Fruit fly (Drosophila melanogaster) whole organism, pupa: ENCODE measurements around the gene CG1806.

ENCODE experiments used
- CG10348 ChIP-seq: fragments of 200-800 bp; sonication (Bioruptor generic); IDR thresholded peaks from 2 replicates; pipeline ENCODE4 v1.3.6; 2022; ENCODE audit warnings: missing biosample characterization, missing genetic modification characterization
- CG12605 ChIP-seq: fragments of 200-800 bp; sonication (Bioruptor generic); IDR thresholded peaks from 2 replicates; pipeline ENCODE4 v1.3.6; 2022; ENCODE audit warnings: missing biosample characterization, missing genetic modification characterization
- CG13204 ChIP-seq: fragments of 200-800 bp; sonication (Bioruptor generic); optimal IDR thresholded peaks from 2 replicates; lab custom pipeline; 2018; ENCODE audit warnings: missing biosample characterization, mild to moderate bottlenecking, missing genetic modification characterization, moderate library complexity
- CG14655 ChIP-seq: fragments of 200-800 bp; sonication (Bioruptor generic); optimal IDR thresholded peaks from 3 replicates; lab custom pipeline; 2017; ENCODE audit warnings: mild to moderate bottlenecking, missing biosample characterization, missing genetic modification reagents, missing genetic modification characterization
- CG15710 ChIP-seq: fragments of 200-800 bp; sonication (Bioruptor generic); optimal IDR thresholded peaks from 2 replicates; lab custom pipeline; 2018; ENCODE audit warnings: missing biosample characterization, mild to moderate bottlenecking, missing genetic modification characterization, moderate library complexity
- CG32121 ChIP-seq: fragments of 200-800 bp; sonication (Bioruptor generic); IDR thresholded peaks from 2 replicates; pipeline ENCODE4 v1.3.6; 2022; ENCODE audit warnings: missing biosample characterization, missing genetic modification characterization
- CG8159 ChIP-seq: fragments of 200-800 bp; sonication (Bioruptor generic); optimal IDR thresholded peaks from 3 replicates; lab custom pipeline; 2018; ENCODE audit warnings: missing biosample characterization, mild to moderate bottlenecking, missing genetic modification characterization, moderate library complexity
- CG8301 ChIP-seq: fragments of 200-800 bp; sonication (Bioruptor generic); optimal IDR thresholded peaks from 2 replicates; lab custom pipeline; 2018; ENCODE audit warnings: missing biosample characterization, mild to moderate bottlenecking, missing genetic modification characterization
- D1 ChIP-seq: fragments of 200-800 bp; sonication (Bioruptor generic); optimal IDR thresholded peaks from 2 replicates; lab custom pipeline; 2018; ENCODE audit warnings: missing biosample characterization, mild to moderate bottlenecking, missing genetic modification characterization, moderate library complexity
- EcR ChIP-seq: fragments of 200-800 bp; sonication (Bioruptor generic); optimal IDR thresholded peaks from 3 replicates; lab custom pipeline; 2019; ENCODE audit warnings: missing biosample characterization, missing genetic modification characterization, mild to moderate bottlenecking, moderate library complexity, missing genetic modification reagents
- Pif1A ChIP-seq: fragments of 200-800 bp; sonication (Bioruptor generic); optimal IDR thresholded peaks from 3 replicates; lab custom pipeline; 2016; ENCODE audit warnings: missing biosample characterization, missing genetic modification characterization
- Pif1B ChIP-seq: fragments of 200-800 bp; sonication (Bioruptor generic); optimal IDR thresholded peaks from 3 replicates; lab custom pipeline; 2016; ENCODE audit warnings: missing biosample characterization, missing genetic modification characterization
- Snoo ChIP-seq: fragments of 200-800 bp; sonication (Bioruptor generic); optimal IDR thresholded peaks from 3 replicates; lab custom pipeline; 2017; ENCODE audit warnings: missing biosample characterization, mild to moderate bottlenecking, missing genetic modification characterization, inconsistent platforms
- gl ChIP-seq: fragments of 200-800 bp; sonication (Bioruptor generic); optimal IDR thresholded peaks from 2 replicates; lab custom pipeline; 2018; ENCODE audit warnings: missing biosample characterization, mild to moderate bottlenecking, missing genetic modification characterization

DNA sequence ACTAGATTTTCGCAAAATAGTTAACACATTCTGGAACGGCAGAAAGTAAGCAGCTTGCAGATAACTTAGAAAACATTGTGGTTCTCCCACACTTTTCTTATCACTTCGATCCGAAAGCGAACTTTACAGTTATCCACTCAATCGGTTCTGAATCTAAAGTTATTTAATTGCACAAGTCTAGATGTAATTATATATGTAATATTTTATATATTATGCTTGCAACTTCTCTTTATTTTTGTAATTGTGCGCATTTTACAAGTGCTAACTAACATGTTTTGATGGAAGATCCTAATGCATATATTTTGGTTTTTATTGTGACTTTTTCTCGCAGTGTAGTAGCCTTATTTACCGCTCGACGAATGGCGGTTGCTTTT, 2.6 kb upstream of the CG1806 start:
- peak; percentile 84 for TF ChIP-seq CG14655 (GFP tag; lab: Kevin White, UChicago)
- peak; percentile 83 for TF ChIP-seq CG8159 (tag; lab: Kevin White, UChicago)
- TF ChIP-seq CG13204 = peak; percentile 38
- TF ChIP-seq gl (tag; lab: Kevin White, UChicago) = no peak
- no peak for TF ChIP-seq CG12605 (GFP tag; lab: Robert Waterston, UW)
- TF ChIP-seq Pif1A = no peak
- TF ChIP-seq CG32121 (GFP tag; lab: Robert Waterston, UW) = no peak
- TF ChIP-seq CG8301 (tag; lab: Kevin White, UChicago) = peak; percentile 57
- peak; percentile 55 for TF ChIP-seq CG15710
- peak; percentile 67 for TF ChIP-seq Snoo (tag; lab: Kevin White, UChicago)
- TF ChIP-seq Pif1B (GFP tag; lab: Kevin White, UChicago) = no peak
- peak; percentile 2 for TF ChIP-seq D1
- no peak for TF ChIP-seq CG10348 (GFP tag; lab: Robert Waterston, UW)
- TF ChIP-seq EcR (GFP tag; lab: Kevin White, UChicago) = no peak
